Worm (Caenorhabditis elegans): ENCODE data around the gene R107.2.
A peak's percentile ranks its signal among the peaks of the same experiment; 100 is the strongest.

R107.2 gene

ce11 chrIII:9052371-9052978, 6.7 kb upstream of the R107.2 start (continued):
- peak; percentile 65 for TF ChIP-seq hlh-30 (tag; optimal IDR thresholded peaks at IDR 0.05; ENCODE audit: insufficient read depth)
- TF ChIP-seq fos-1 (tag; optimal IDR thresholded peaks at IDR 0.05) = no peak
- peak; percentile 83 for TF ChIP-seq egl-43 (GFP tag; IDR thresholded peaks at IDR 0.05)
- peak; percentile 82 for TF ChIP-seq hmg-1.1 (GFP tag; IDR thresholded peaks at IDR 0.05)
- peak; percentile 54 for TF ChIP-seq mep-1 (tag; optimal IDR thresholded peaks at IDR 0.05)
- peak; percentile 55 for TF ChIP-seq dmd-6 (GFP tag; IDR thresholded peaks at IDR 0.05)
- no peak for TF ChIP-seq skn-1 (tag; optimal IDR thresholded peaks at IDR 0.05)
- TF ChIP-seq nhr-42 (GFP tag; IDR thresholded peaks at IDR 0.05) = no peak
- no peak for TF ChIP-seq spr-1 (tag; optimal IDR thresholded peaks at IDR 0.05)
- peak; percentile 24; the same call in 1 of the 2 replicates for TF ChIP-seq vab-7 (GFP tag; IDR thresholded peaks at IDR 0.05)
- no peak for TF ChIP-seq fkh-10 (GFP tag; optimal IDR thresholded peaks at IDR 0.05)
- no peak for TF ChIP-seq R02D3.7 (tag; optimal IDR thresholded peaks at IDR 0.05)
- TF ChIP-seq rbr-2 (tag; optimal IDR thresholded peaks at IDR 0.05) = peak; percentile 43
- TF ChIP-seq unc-130 (GFP tag; optimal IDR thresholded peaks at IDR 0.05) = no peak
- no peak for TF ChIP-seq egl-27 (tag; optimal IDR thresholded peaks at IDR 0.05)
- TF ChIP-seq Y75B8A.6 (GFP tag; IDR thresholded peaks at IDR 0.05) = peak; percentile 79; the same call in 1 of the 2 replicates
- TF ChIP-seq saeg-2 (GFP tag; IDR thresholded peaks at IDR 0.05) = no peak
- no peak for TF ChIP-seq ama-1 (optimal IDR thresholded peaks at IDR 0.05)
- TF ChIP-seq ceh-44 (GFP tag; IDR thresholded peaks at IDR 0.05) = no peak
- no peak for TF ChIP-seq ceh-32 (tag; optimal IDR thresholded peaks at IDR 0.05; ENCODE audit: poor library complexity)
- TF ChIP-seq lin-39 (tag; optimal IDR thresholded peaks at IDR 0.05) = no peak
- TF ChIP-seq dmd-8 (GFP tag; IDR thresholded peaks at IDR 0.05) = 0 out of 2 replicates have a peak, but pooled peaks have one; percentile 23
- no peak for TF ChIP-seq madf-5 (GFP tag; IDR thresholded peaks at IDR 0.05)
- TF ChIP-seq Y5F2A.4 (GFP tag; optimal IDR thresholded peaks at IDR 0.05) = no peak
- TF ChIP-seq nhr-102 (tag; optimal IDR thresholded peaks at IDR 0.05) = no peak

DNA sequence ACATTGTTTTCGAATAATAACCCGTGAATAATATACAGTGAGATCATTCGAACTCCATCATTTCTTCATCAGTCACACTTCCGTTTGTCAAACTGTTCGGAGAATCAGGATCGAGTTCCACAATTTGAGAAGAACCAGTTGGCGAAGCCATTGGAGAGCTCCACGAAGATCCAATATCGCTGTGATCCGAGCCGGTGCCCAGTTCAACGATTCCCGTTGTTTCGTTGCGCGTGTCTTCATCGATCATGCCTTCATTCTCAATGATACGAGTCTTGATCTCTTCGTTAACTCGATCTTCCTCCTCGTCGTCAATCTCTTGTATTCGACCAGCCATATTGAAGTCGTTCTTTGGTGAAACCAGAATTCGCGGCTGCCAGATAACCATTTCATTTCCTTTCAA, 6.0 kb upstream of the R107.2 start:
- TF ChIP-seq mxl-2 (GFP tag; conservative IDR thresholded peaks at IDR 0.05) = peak; percentile 49; the same call in 1 of the 2 replicates
- TF ChIP-seq madf-5 (GFP tag; IDR thresholded peaks at IDR 0.05) = 0 out of 4 replicates have a peak, but pooled peaks of 1 of the 2 experiments have one; percentile 6
- no peak for TF ChIP-seq saeg-2 (GFP tag; IDR thresholded peaks at IDR 0.05)
- 0 out of 2 replicates have a peak, but pooled peaks have one; percentile 9 for TF ChIP-seq tra-1 (GFP tag; IDR thresholded peaks at IDR 0.05)
- TF ChIP-seq ZK337.2 (GFP tag; IDR thresholded peaks at IDR 0.05) = 0 out of 2 replicates have a peak, but pooled peaks have one; percentile 54

- peak; percentile 81 for TF ChIP-seq pha-4 (GFP tag; IDR thresholded peaks at IDR 0.05)
- TF ChIP-seq pha-4 (tag; optimal IDR thresholded peaks at IDR 0.05) = peak; percentile 82
- no peak for TF ChIP-seq ceh-82 (tag; optimal IDR thresholded peaks at IDR 0.05)
- 0 out of 2 replicates have a peak, but pooled peaks have one; percentile 43 for TF ChIP-seq nhr-41 (GFP tag; IDR thresholded peaks at IDR 0.05)
- peak; percentile 63 for TF ChIP-seq mes-2 (tag; optimal IDR thresholded peaks at IDR 0.05; ENCODE audit: poor library complexity, severe bottlenecking)
- TF ChIP-seq unc-39 (tag; optimal IDR thresholded peaks at IDR 0.05) = no peak
- TF ChIP-seq F26F4.8 (GFP tag; conservative IDR thresholded peaks at IDR 0.05) = no peak
- TF ChIP-seq ama-1 (optimal IDR thresholded peaks at IDR 0.05) = peak; percentile 90
- TF ChIP-seq lsy-2 (tag; optimal IDR thresholded peaks at IDR 0.05) = peak in 1 of 2 experiments; percentile 91
- TF ChIP-seq dpl-1 (GFP tag; optimal IDR thresholded peaks at IDR 0.05) = peak; percentile 51
- TF ChIP-seq nhr-42 (GFP tag; IDR thresholded peaks at IDR 0.05) = no peak; the same call in none of the 2 replicates
- peak; percentile 31; the same call in 1 of the 2 replicates for TF ChIP-seq daf-19 (GFP tag; conservative IDR thresholded peaks at IDR 0.05)
- peak; percentile 23 to 52 for TF ChIP-seq daf-16 (GFP tag; optimal IDR thresholded peaks at IDR 0.05)
- TF ChIP-seq daf-16 (tag; optimal IDR thresholded peaks at IDR 0.05) = peak; percentile 97
- no peak for TF ChIP-seq lin-15B (tag; optimal IDR thresholded peaks at IDR 0.05)
- peak; percentile 74 for TF ChIP-seq zip-2 (tag; optimal IDR thresholded peaks at IDR 0.05)
- no peak for TF ChIP-seq mxl-2 (GFP tag; conservative IDR thresholded peaks at IDR 0.05)
- TF ChIP-seq zfp-3 (GFP tag; conservative IDR thresholded peaks at IDR 0.05) = peak; percentile 98
- peak; percentile 2 for TF ChIP-seq attf-4 (tag; optimal IDR thresholded peaks at IDR 0.05)
- no peak for TF ChIP-seq Y5F2A.4 (GFP tag; optimal IDR thresholded peaks at IDR 0.05)
- peak; percentile 5 for TF ChIP-seq lir-3 (tag; optimal IDR thresholded peaks at IDR 0.05)
- TF ChIP-seq ceh-32 (tag; optimal IDR thresholded peaks at IDR 0.05; ENCODE audit: poor library complexity) = no peak
- TF ChIP-seq snpc-4 (tag; optimal IDR thresholded peaks at IDR 0.05) = no peak
- peak; percentile 36 for TF ChIP-seq gei-8 (GFP tag; optimal IDR thresholded peaks at IDR 0.05)
- no peak for TF ChIP-seq unc-130 (GFP tag; optimal IDR thresholded peaks at IDR 0.05)
- TF ChIP-seq vab-7 (GFP tag; IDR thresholded peaks at IDR 0.05) = peak; percentile 59; the same call in 1 of the 2 replicates
Observed at ce11 chrIII:9051119-9051597, 5.4 kb upstream of the R107.2 start.
